Worm (Caenorhabditis elegans): ENCODE results near the gene Y39G8C.2.
A peak's percentile ranks its signal among the peaks of the same experiment; 100 is the strongest.

The Y39G8C.2 gene

DNA sequence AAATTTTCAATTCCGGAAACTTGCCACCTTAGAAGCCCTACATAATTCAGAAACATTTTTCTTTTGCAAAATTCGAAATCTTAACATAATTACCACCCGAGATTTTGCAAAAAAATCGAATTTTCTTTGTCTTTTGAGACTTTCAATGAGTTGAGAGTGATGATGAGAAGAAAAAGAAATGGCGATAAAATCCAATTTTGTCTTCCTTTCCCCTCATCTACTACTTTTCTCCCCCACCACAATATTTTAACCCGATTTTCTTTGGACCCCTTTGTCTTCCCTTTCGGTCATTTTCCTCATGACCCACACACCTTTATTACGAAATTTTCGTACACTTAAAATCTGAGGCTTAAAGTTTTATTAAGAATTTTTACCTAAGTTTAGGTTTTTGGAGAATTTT, 930 bp upstream of the Y39G8C.2 start:
- no peak for TF ChIP-seq dpl-1 (GFP tag; optimal IDR thresholded peaks at IDR 0.05)
- TF ChIP-seq bed-1 (GFP tag; IDR thresholded peaks at IDR 0.05): no peak
- TF ChIP-seq F57A8.1 (GFP tag; optimal IDR thresholded peaks at IDR 0.05): no peak
- TF ChIP-seq hmg-1.2 (GFP tag; IDR thresholded peaks at IDR 0.05): no peak
- no peak for TF ChIP-seq ztf-25 (GFP tag; IDR thresholded peaks at IDR 0.05)
- TF ChIP-seq C17E4.6 (GFP tag; IDR thresholded peaks at IDR 0.05): no peak
- no peak for TF ChIP-seq zfh-2 (GFP tag; conservative IDR thresholded peaks at IDR 0.05)
- no peak for TF ChIP-seq him-1 (tag; optimal IDR thresholded peaks at IDR 0.05)
- no peak for TF ChIP-seq zim-3 (tag; optimal IDR thresholded peaks at IDR 0.05)
- no peak for TF ChIP-seq unc-130 (GFP tag; optimal IDR thresholded peaks at IDR 0.05)

DNA sequence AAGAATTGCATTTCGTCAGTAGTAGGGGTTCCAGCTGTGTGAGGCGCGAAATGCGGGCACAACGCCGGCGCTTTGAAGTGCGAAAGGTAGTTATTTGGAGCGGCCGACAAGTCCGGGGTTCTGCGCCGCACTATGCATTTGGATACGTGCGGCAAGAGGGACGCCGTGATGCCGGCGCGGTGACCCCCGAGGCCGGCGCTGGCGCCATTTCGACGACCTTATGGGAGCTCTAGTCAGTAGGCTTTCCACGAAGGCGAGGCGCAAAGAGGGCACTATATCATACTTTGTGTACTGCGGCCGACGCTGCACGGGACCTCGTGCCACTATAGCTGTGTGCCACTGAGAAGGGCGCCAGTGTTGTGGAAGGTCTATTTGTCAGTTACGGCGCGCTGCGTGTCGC, 604 bp downstream of the Y39G8C.2 start:
- TF ChIP-seq egrh-3 (GFP tag; IDR thresholded peaks at IDR 0.05) (peak; percentile 35; the same call in 1 of the 2 replicates), zfh-2 (GFP tag; conservative IDR thresholded peaks at IDR 0.05) (peak; percentile 81), madf-8 (GFP tag; conservative IDR thresholded peaks at IDR 0.05) (no peak), snpc-4 (GFP tag; optimal IDR thresholded peaks at IDR 0.05) (no peak), snpc-4 (tag; optimal IDR thresholded peaks at IDR 0.05) (peak in 2 of 4 experiments; percentile 26 to 46)

DNA sequence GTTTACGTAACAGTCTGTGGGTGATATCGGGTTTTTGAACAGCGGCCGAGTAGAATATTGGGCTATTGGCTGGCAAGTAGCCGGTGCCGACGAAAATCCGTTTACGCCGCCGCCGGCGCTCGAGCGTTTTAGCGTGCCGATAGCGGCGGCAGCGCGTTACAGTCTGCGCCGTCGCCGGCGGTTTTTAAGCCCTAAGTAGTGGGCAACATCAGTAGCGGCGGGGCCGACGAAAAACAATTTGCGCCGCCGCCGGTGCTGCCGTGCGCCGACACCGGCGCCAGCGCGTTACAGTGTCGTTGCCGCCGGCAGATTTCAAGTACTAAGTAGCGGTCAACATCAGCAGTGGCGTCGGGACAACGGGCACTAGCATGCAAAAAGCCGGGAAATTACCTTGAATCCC, 1.5 kb downstream of the Y39G8C.2 start:
- peak; percentile 44; the same call in 1 of the 2 replicates for TF ChIP-seq egrh-3 (GFP tag; IDR thresholded peaks at IDR 0.05)
- TF ChIP-seq zfh-2 (GFP tag; conservative IDR thresholded peaks at IDR 0.05): peak; percentile 69
- TF ChIP-seq chd-7 (tag; optimal IDR thresholded peaks at IDR 0.05): no peak
- TF ChIP-seq lag-1 (GFP tag; IDR thresholded peaks at IDR 0.05): no peak
- no peak for TF ChIP-seq ztf-28 (GFP tag; IDR thresholded peaks at IDR 0.05)
- TF ChIP-seq F55B11.4 (tag; optimal IDR thresholded peaks at IDR 0.05; ENCODE audit: borderline replicate concordance, insufficient read depth): no peak
- no peak for TF ChIP-seq F33H1.4 (GFP tag; IDR thresholded peaks at IDR 0.05)
- no peak for TF ChIP-seq snpc-3.4 (tag; optimal IDR thresholded peaks at IDR 0.05)
- no peak for TF ChIP-seq ceh-79 (tag; optimal IDR thresholded peaks at IDR 0.05)
- TF ChIP-seq zim-3 (tag; optimal IDR thresholded peaks at IDR 0.05): no peak
- no peak for TF ChIP-seq ets-4 (GFP tag; optimal IDR thresholded peaks at IDR 0.05)
- no peak for TF ChIP-seq lin-54 (GFP tag; optimal IDR thresholded peaks at IDR 0.05)
- TF ChIP-seq lsl-1 (GFP tag; optimal IDR thresholded peaks at IDR 0.05): no peak
- no peak for TF ChIP-seq mxl-1 (tag; optimal IDR thresholded peaks at IDR 0.05)
- no peak for TF ChIP-seq ceh-91 (GFP tag; IDR thresholded peaks at IDR 0.05)
- TF ChIP-seq madf-8 (GFP tag; conservative IDR thresholded peaks at IDR 0.05): no peak
- no peak for TF ChIP-seq F37B4.10 (GFP tag; IDR thresholded peaks at IDR 0.05)

DNA sequence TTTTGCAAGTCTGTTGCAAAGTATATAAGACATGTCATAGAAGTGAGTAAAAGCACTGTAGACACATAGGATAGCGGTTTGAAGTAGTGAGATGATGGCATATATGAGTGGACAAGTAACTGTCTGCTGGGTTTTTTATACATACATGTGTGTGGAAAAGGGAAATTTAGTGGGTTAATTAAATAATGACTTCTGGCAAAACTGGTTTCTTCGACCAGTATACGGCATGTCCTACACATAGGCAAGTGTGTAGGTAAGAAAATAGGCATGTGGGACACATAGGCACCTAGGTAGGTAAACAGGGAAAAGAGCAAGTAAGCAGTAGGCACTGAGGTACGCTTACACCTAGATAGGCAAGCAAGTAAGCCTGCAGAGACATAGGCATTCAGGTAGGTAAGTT, 2.8 kb downstream of the Y39G8C.2 start, which contains the start of gene col-87:
col-87 (minus strand) TSS at position 101 of the 400 bp plus-strand sequence.
- TF ChIP-seq nhr-179 (tag; optimal IDR thresholded peaks at IDR 0.05) (no peak), ama-1 (optimal IDR thresholded peaks at IDR 0.05) (no peak), ama-1 (GFP tag; optimal IDR thresholded peaks at IDR 0.05) (no peak), ztf-6 (GFP tag; IDR thresholded peaks at IDR 0.05) (no peak), lin-40 (tag; optimal IDR thresholded peaks at IDR 0.05) (no peak), ztf-28 (GFP tag; IDR thresholded peaks at IDR 0.05) (no peak), C17E4.6 (GFP tag; IDR thresholded peaks at IDR 0.05) (no peak), F23B12.7 (tag; optimal IDR thresholded peaks at IDR 0.05; ENCODE audit: insufficient read depth) (no peak), hlh-12 (tag; optimal IDR thresholded peaks at IDR 0.05) (no peak), hsf-1 (GFP tag; IDR thresholded peaks at IDR 0.05) (no peak), rpc-1 (optimal IDR thresholded peaks at IDR 0.05) (no peak), rpc-1 (tag; optimal IDR thresholded peaks at IDR 0.05) (no peak), F10E7.11 (tag; optimal IDR thresholded peaks at IDR 0.05) (no peak), Y95B8A.8 (GFP tag; IDR thresholded peaks at IDR 0.05) (no peak), mcd-1 (GFP tag; IDR thresholded peaks at IDR 0.05) (no peak)
